Fruit fly (Drosophila melanogaster) whole organism, prepupa: Measurements from ENCODE around the gene CG12290.

ENCODE experiments used
- CG10631 ChIP-seq: fragments of 200-800 bp; sonication (Bioruptor generic); optimal IDR thresholded peaks from 2 replicates; lab custom pipeline; 2016; ENCODE audit warnings: missing biosample characterization, missing genetic modification characterization
- CG11294 ChIP-seq: fragments of 200-800 bp; sonication (Bioruptor generic); IDR thresholded peaks from 2 replicates; pipeline ENCODE4 v1.3.6; 2022; ENCODE audit warnings: missing biosample characterization, missing genetic modification characterization
- CG11902 ChIP-seq: fragments of 200-800 bp; sonication (Bioruptor generic); optimal IDR thresholded peaks from 3 replicates; lab custom pipeline; 2016; ENCODE audit warnings: missing biosample characterization, missing genetic modification characterization
- CG15336 ChIP-seq: fragments of 200-800 bp; sonication (Bioruptor generic); IDR thresholded peaks from 2 replicates; pipeline ENCODE4 v1.3.6; 2022; ENCODE audit warnings: missing biosample characterization, missing genetic modification characterization
- CG1621 ChIP-seq: fragments of 200-800 bp; sonication (Bioruptor generic); optimal IDR thresholded peaks from 3 replicates; lab custom pipeline; 2018; ENCODE audit warnings: missing biosample characterization, mild to moderate bottlenecking, missing genetic modification characterization
- CG16779 ChIP-seq: fragments of 200-800 bp; sonication (Bioruptor generic); optimal IDR thresholded peaks from 3 replicates; lab custom pipeline; 2017; ENCODE audit warnings: missing biosample characterization, mild to moderate bottlenecking, missing genetic modification characterization
- CG3032 ChIP-seq: fragments of 200-800 bp; optimal IDR thresholded peaks from 2 replicates; lab custom pipeline; 2019; ENCODE audit warnings: missing biosample characterization, mild to moderate bottlenecking, missing genetic modification characterization, moderate library complexity
- CG31627 ChIP-seq: fragments of 200-800 bp; sonication (Bioruptor generic); optimal IDR thresholded peaks from 3 replicates; lab custom pipeline; 2016; ENCODE audit warnings: missing biosample characterization, missing genetic modification characterization
- CG32006 ChIP-seq: fragments of 200-800 bp; sonication (Bioruptor generic); optimal IDR thresholded peaks from 3 replicates; lab custom pipeline; 2017; ENCODE audit warnings: missing biosample characterization, mild to moderate bottlenecking, missing genetic modification characterization
- CG34406 ChIP-seq: fragments of 200-800 bp; sonication (Bioruptor generic); optimal IDR thresholded peaks from 3 replicates; lab custom pipeline; 2016; ENCODE audit warnings: missing biosample characterization, missing genetic modification characterization
- CG3919 ChIP-seq: fragments of 200-800 bp; sonication (Bioruptor generic); optimal IDR thresholded peaks from 3 replicates; lab custom pipeline; 2016; ENCODE audit warnings: missing biosample characterization, missing genetic modification characterization
- CG4318 ChIP-seq: fragments of 200-800 bp; sonication (Bioruptor generic); optimal IDR thresholded peaks from 3 replicates; lab custom pipeline; 2017; ENCODE audit warnings: missing biosample characterization, mild to moderate bottlenecking, missing genetic modification characterization
- CG6163 ChIP-seq: fragments of 200-800 bp; sonication (Bioruptor generic); IDR thresholded peaks from 3 replicates; pipeline ENCODE4 v1.3.6; 2022; ENCODE audit warnings: missing biosample characterization, missing genetic modification characterization
- CG6276 ChIP-seq: fragments of 200-800 bp; sonication (Bioruptor generic); optimal IDR thresholded peaks from 2 replicates; lab custom pipeline; 2017; ENCODE audit warnings: missing biosample characterization, mild to moderate bottlenecking, missing genetic modification characterization
- CG6792 ChIP-seq: fragments of 200-800 bp; sonication (Bioruptor generic); optimal IDR thresholded peaks from 3 replicates; lab custom pipeline; 2016; ENCODE audit warnings: missing biosample characterization, missing genetic modification characterization
- CG6808 ChIP-seq: fragments of 200-800 bp; sonication (Bioruptor generic); optimal IDR thresholded peaks from 3 replicates; lab custom pipeline; 2017; ENCODE audit warnings: missing biosample characterization, missing genetic modification characterization, mild to moderate bottlenecking, moderate library complexity, missing genetic modification reagents
- CG6854 ChIP-seq: fragments of 200-800 bp; sonication (Bioruptor generic); optimal IDR thresholded peaks from 2 replicates; lab custom pipeline; 2017; ENCODE audit warnings: missing biosample characterization, mild to moderate bottlenecking, missing genetic modification characterization
- CG8119 ChIP-seq: fragments of 200-800 bp; sonication (Bioruptor generic); IDR thresholded peaks from 3 replicates; pipeline ENCODE4 v1.3.6; 2022; ENCODE audit warnings: missing biosample characterization, missing genetic modification characterization
- CG8319 ChIP-seq: fragments of 200-800 bp; sonication (Bioruptor generic); optimal IDR thresholded peaks from 3 replicates; lab custom pipeline; 2016; ENCODE audit warnings: missing biosample characterization, missing genetic modification characterization
- CG8632 ChIP-seq: fragments of 200-800 bp; sonication (Bioruptor generic); optimal IDR thresholded peaks from 3 replicates; lab custom pipeline; 2016; ENCODE audit warnings: missing biosample characterization, missing genetic modification characterization
- CG9139 ChIP-seq: fragments of 200-800 bp; sonication (Bioruptor generic); optimal IDR thresholded peaks from 3 replicates; lab custom pipeline; 2017; ENCODE audit warnings: missing biosample characterization, mild to moderate bottlenecking, missing genetic modification characterization
- Eip75B ChIP-seq: fragments of 200-800 bp; sonication (Bioruptor generic); optimal IDR thresholded peaks from 3 replicates; lab custom pipeline; 2016; ENCODE audit warnings: missing biosample characterization, missing genetic modification characterization
- Eip78C ChIP-seq: fragments of 200-800 bp; sonication (Bioruptor generic); peaks from one replicate; lab custom pipeline; 2016; ENCODE audit warnings: missing biosample characterization, missing genetic modification characterization
- Eip93F ChIP-seq: fragments of 200-800 bp; sonication (Bioruptor generic); optimal IDR thresholded peaks from 2 replicates; lab custom pipeline; 2016; ENCODE audit warnings: missing biosample characterization, mild to moderate bottlenecking, missing genetic modification characterization
- Ets96B ChIP-seq: fragments of 200-800 bp; optimal IDR thresholded peaks from 2 replicates; lab custom pipeline; 2019; ENCODE audit warnings: missing biosample characterization, mild to moderate bottlenecking, missing genetic modification characterization, moderate library complexity
- Gug ChIP-seq: fragments of 200-800 bp; sonication (Bioruptor generic); IDR thresholded peaks from 2 replicates; pipeline ENCODE4 v1.3.6; 2022; ENCODE audit warnings: missing biosample characterization, missing genetic modification characterization
- Hr38 ChIP-seq: sonication (Bioruptor generic); optimal IDR thresholded peaks from 2 replicates; lab custom pipeline; 2016; ENCODE audit warnings: missing biosample characterization, missing genetic modification characterization
- Hr4 ChIP-seq: fragments of 200-800 bp; sonication (Bioruptor generic); optimal IDR thresholded peaks from 3 replicates; lab custom pipeline; 2016; ENCODE audit warnings: missing biosample characterization, missing genetic modification characterization
- Lpt ChIP-seq: fragments of 200-800 bp; sonication (Bioruptor generic); optimal IDR thresholded peaks from 3 replicates; lab custom pipeline; 2016; ENCODE audit warnings: missing biosample characterization, missing genetic modification characterization
- Met ChIP-seq: fragments of 200-800 bp; sonication (Bioruptor generic); optimal IDR thresholded peaks from 3 replicates; lab custom pipeline; 2016; ENCODE audit warnings: missing biosample characterization, missing genetic modification characterization
- Smox ChIP-seq: fragments of 200-800 bp; sonication (Bioruptor generic); optimal IDR thresholded peaks from 3 replicates; lab custom pipeline; 2016; ENCODE audit warnings: missing biosample characterization, missing genetic modification characterization
- Sox102F ChIP-seq: fragments of 200-800 bp; sonication (Bioruptor generic); optimal IDR thresholded peaks from 2 replicates; lab custom pipeline; 2016; ENCODE audit warnings: missing biosample characterization, mild to moderate bottlenecking, missing genetic modification characterization
- achi ChIP-seq: fragments of 200-800 bp; sonication (Bioruptor generic); optimal IDR thresholded peaks from 3 replicates; lab custom pipeline; 2016; ENCODE audit warnings: missing biosample characterization, missing genetic modification characterization
- cyc ChIP-seq: fragments of 200-800 bp; sonication (Bioruptor generic); optimal IDR thresholded peaks from 3 replicates; lab custom pipeline; 2016; ENCODE audit warnings: missing biosample characterization, missing genetic modification characterization
- dac ChIP-seq: fragments of 200-800 bp; sonication (Bioruptor generic); optimal IDR thresholded peaks from 2 replicates; lab custom pipeline; 2017; ENCODE audit warnings: missing biosample characterization, mild to moderate bottlenecking, missing genetic modification characterization
- dsx ChIP-seq: fragments of 200-800 bp; optimal IDR thresholded peaks from 3 replicates; lab custom pipeline; 2019; ENCODE audit warnings: missing biosample characterization, mild to moderate bottlenecking, missing genetic modification characterization, moderate library complexity; ENCODE audit not compliant: poor library complexity, severe bottlenecking
- eg ChIP-seq: fragments of 200-800 bp; sonication (Bioruptor generic); IDR thresholded peaks from 3 replicates; pipeline ENCODE4 v1.3.6; 2022; ENCODE audit warnings: missing biosample characterization, missing genetic modification characterization
- fd59A ChIP-seq: fragments of 200-800 bp; sonication (Bioruptor generic); optimal IDR thresholded peaks from 2 replicates; lab custom pipeline; 2017; ENCODE audit warnings: missing biosample characterization, mild to moderate bottlenecking, missing genetic modification characterization, missing genetic modification reagents
- fd85E ChIP-seq: fragments of 200-800 bp; sonication (Bioruptor generic); optimal IDR thresholded peaks from 3 replicates; lab custom pipeline; 2016; ENCODE audit warnings: missing biosample characterization, missing genetic modification characterization
- fkh ChIP-seq: fragments of 200-800 bp; sonication (Bioruptor generic); optimal IDR thresholded peaks from 3 replicates; lab custom pipeline; 2017; ENCODE audit warnings: missing biosample characterization, mild to moderate bottlenecking, missing genetic modification characterization, moderate library complexity
- lz ChIP-seq: fragments of 200-800 bp; sonication (Bioruptor generic); optimal IDR thresholded peaks from 3 replicates; lab custom pipeline; 2016; ENCODE audit warnings: missing biosample characterization, missing genetic modification characterization
- pdm3 ChIP-seq: fragments of 200-800 bp; sonication (Bioruptor generic); optimal IDR thresholded peaks from 3 replicates; lab custom pipeline; 2016; ENCODE audit warnings: missing biosample characterization, missing genetic modification characterization
- salr ChIP-seq, 2 experiments: fragments of 200-800 bp; sonication (Bioruptor generic); optimal IDR thresholded peaks; 3 replicates each; lab custom pipeline; 2016 to 2018; ENCODE audit warnings: missing biosample characterization in 2 of 2, missing genetic modification characterization in 2 of 2, mild to moderate bottlenecking in 1 of 2
- spab ChIP-seq: fragments of 200-800 bp; sonication (Bioruptor generic); optimal IDR thresholded peaks from 2 replicates; lab custom pipeline; 2017; ENCODE audit warnings: missing biosample characterization, mild to moderate bottlenecking, missing genetic modification characterization, missing genetic modification reagents
- ss ChIP-seq, 2 experiments: fragments of 200-800 bp; sonication (Bioruptor generic); optimal IDR thresholded peaks; 2 replicates in 1 of 2; 3 replicates in 1 of 2; lab custom pipeline; 2017 to 2018; ENCODE audit warnings: mild to moderate bottlenecking in 2 of 2, missing biosample characterization in 2 of 2, missing genetic modification characterization in 2 of 2, moderate library complexity in 1 of 2
- svp ChIP-seq: fragments of 200-800 bp; sonication (Bioruptor generic); peaks from one replicate; lab custom pipeline; 2016; ENCODE audit warnings: missing biosample characterization, missing genetic modification characterization

Gene CG12290

dm6 chr3R:26247801-26248525 is 17.9 kb downstream of the CG12290 start (continued):
- TF ChIP-seq eg (GFP tag; lab: Robert Waterston, UW) (peak; percentile 75), CG9139 (no peak), Lpt (GFP tag; lab: Kevin White, UChicago) (no peak), spab (GFP tag; lab: Kevin White, UChicago) (no peak), dsx (no peak), ss (GFP tag; optimal IDR thresholded peaks at IDR 0.05; lab: Kevin White, UChicago) (no peak), Eip78C (GFP tag; lab: Kevin White, UChicago) (peak; percentile 59), cyc (GFP tag; lab: Kevin White, UChicago) (peak; percentile 19), CG15336 (GFP tag; lab: Robert Waterston, UW) (peak; percentile 67), CG10631 (peak; percentile 26), fd59A (GFP tag; lab: Kevin White, UChicago) (no peak), fd85E (GFP tag; lab: Kevin White, UChicago) (no peak), CG31627 (GFP tag; lab: Kevin White, UChicago) (no peak), CG1621 (tag; lab: Kevin White, UChicago) (no peak), Eip93F (no peak), Hr38 (GFP tag; lab: Kevin White, UChicago) (no peak), dac (GFP tag; lab: Kevin White, UChicago) (no peak), CG8632 (GFP tag; lab: Kevin White, UChicago) (no peak), CG6808 (GFP tag; lab: Kevin White, UChicago) (peak; percentile 9), lz (GFP tag; lab: Kevin White, UChicago) (no peak), CG6792 (GFP tag; lab: Kevin White, UChicago) (no peak), Ets96B (tag; lab: Kevin White, UChicago) (no peak), svp (GFP tag; lab: Kevin White, UChicago) (peak; percentile 56), Met (no peak), CG11902 (GFP tag; lab: Kevin White, UChicago) (no peak), achi (peak; percentile 48), CG6854 (GFP tag; lab: Kevin White, UChicago) (no peak), Eip75B (GFP tag; lab: Kevin White, UChicago) (no peak), pdm3 (GFP tag; lab: Kevin White, UChicago) (no peak), Sox102F (GFP tag; lab: Kevin White, UChicago) (no peak), Smox (GFP tag; lab: Kevin White, UChicago) (no peak), CG3032 (tag; lab: Kevin White, UChicago) (no peak), CG8119 (GFP tag; lab: Robert Waterston, UW) (peak; percentile 52; the same call in 1 of the 3 replicates), CG34406 (GFP tag; lab: Kevin White, UChicago) (no peak), salr (GFP tag; optimal IDR thresholded peaks at IDR 0.05; lab: Kevin White, UChicago) (no peak), CG6276 (GFP tag; lab: Kevin White, UChicago) (peak; percentile 45), CG6163 (GFP tag; lab: Robert Waterston, UW) (0 out of 3 replicates have a peak, but pooled peaks have one; percentile 13), CG4318 (GFP tag; lab: Kevin White, UChicago) (no peak), CG8319 (GFP tag; lab: Kevin White, UChicago) (no peak)

- TF ChIP-seq lz (GFP tag; lab: Kevin White, UChicago) (no peak), Sox102F (GFP tag; lab: Kevin White, UChicago) (no peak), Hr4 (GFP tag; lab: Kevin White, UChicago) (no peak), CG11294 (GFP tag; lab: Robert Waterston, UW) (no peak), fkh (GFP tag; lab: Kevin White, UChicago) (no peak), CG3032 (tag; lab: Kevin White, UChicago) (no peak), CG3919 (no peak), CG6792 (GFP tag; lab: Kevin White, UChicago) (no peak), CG16779 (tag; lab: Kevin White, UChicago) (no peak), svp (GFP tag; lab: Kevin White, UChicago) (no peak), CG32006 (GFP tag; lab: Kevin White, UChicago) (no peak), CG6276 (GFP tag; lab: Kevin White, UChicago) (no peak), CG8119 (GFP tag; lab: Robert Waterston, UW) (no peak), CG4318 (GFP tag; lab: Kevin White, UChicago) (no peak), Gug (no peak), Eip93F (no peak), CG15336 (GFP tag; lab: Robert Waterston, UW) (no peak), cyc (GFP tag; lab: Kevin White, UChicago) (no peak), Met (no peak)
Measured at dm6 chr3R:26249832-26250231, 19.8 kb downstream of the CG12290 start.
